Fruit fly (Drosophila melanogaster): ENCODE measurements around the gene CG42355.

CG42355 gene

dm6 chr3L:2038124-2038523 lies at the start of gene CG42355:
Gene CG42355, minus strand, starts transcription at chr3L:2038224.
- TF ChIP-seq CG11902 (GFP tag; optimal IDR thresholded peaks at IDR 0.05) (no peak), Blimp-1 (GFP tag; optimal IDR thresholded peaks at IDR 0.05) (no peak)

dm6 chr3L:2026691-2027090 lies 11.3 kb downstream of the CG42355 start, which contains the start of gene Grl62c:
Gene Grl62c, plus strand, starts transcription at chr3L:2026991.
- peak; percentile 32 for TF ChIP-seq svp (GFP tag)
- no peak for TF ChIP-seq CG8632 (GFP tag; optimal IDR thresholded peaks at IDR 0.05)
- TF ChIP-seq CG16779 (tag; optimal IDR thresholded peaks at IDR 0.05): no peak

DNA sequence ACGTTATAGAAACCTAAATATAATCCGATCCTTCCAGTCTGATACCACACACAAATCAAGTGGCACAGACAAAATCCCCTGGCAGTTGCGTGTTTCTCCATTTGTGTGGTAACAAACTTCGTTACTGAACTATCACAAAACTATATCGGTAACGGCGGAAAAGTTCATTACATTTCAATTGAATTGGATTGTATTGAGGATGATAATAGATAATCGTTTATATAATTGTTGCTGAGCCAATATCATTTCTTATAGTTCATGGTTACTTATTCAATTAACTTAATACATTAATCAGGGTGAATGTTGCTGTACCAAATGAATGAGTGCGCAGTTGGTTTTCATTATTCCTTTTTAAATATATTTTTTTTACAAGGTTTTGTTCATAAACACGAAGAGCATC lies 14.7 kb downstream of the CG42355 start, which contains the start of gene Grl62b:
Gene Grl62b (minus strand): TSS at position 101 of the 400 bp plus-strand sequence.
- TF ChIP-seq Sox14 (GFP tag; optimal IDR thresholded peaks at IDR 0.05) (no peak), Met (GFP tag; optimal IDR thresholded peaks at IDR 0.05) (no peak), svp (GFP tag) (peak; percentile 8)

dm6 chr3L:2021858-2022257 lies 16.2 kb downstream of the CG42355 start, which contains the start of gene Grl62a:
Gene Grl62a, minus strand, starts transcription at chr3L:2021958.
- TF ChIP-seq ss (GFP tag; optimal IDR thresholded peaks at IDR 0.05): no peak
- no peak for TF ChIP-seq CG9139 (GFP tag; optimal IDR thresholded peaks at IDR 0.05)
- no peak for TF ChIP-seq dsx (GFP tag; optimal IDR thresholded peaks at IDR 0.05; ENCODE audit: poor library complexity, severe bottlenecking)
- TF ChIP-seq Smox (GFP tag; optimal IDR thresholded peaks at IDR 0.05): no peak
- TF ChIP-seq net (GFP tag; optimal IDR thresholded peaks at IDR 0.05): no peak
- no peak for TF ChIP-seq Hr38 (GFP tag; optimal IDR thresholded peaks at IDR 0.05)
- no peak for TF ChIP-seq CG6163 (GFP tag; IDR thresholded peaks at IDR 0.05)
- TF ChIP-seq CG6808 (GFP tag; optimal IDR thresholded peaks at IDR 0.05): no peak

DNA sequence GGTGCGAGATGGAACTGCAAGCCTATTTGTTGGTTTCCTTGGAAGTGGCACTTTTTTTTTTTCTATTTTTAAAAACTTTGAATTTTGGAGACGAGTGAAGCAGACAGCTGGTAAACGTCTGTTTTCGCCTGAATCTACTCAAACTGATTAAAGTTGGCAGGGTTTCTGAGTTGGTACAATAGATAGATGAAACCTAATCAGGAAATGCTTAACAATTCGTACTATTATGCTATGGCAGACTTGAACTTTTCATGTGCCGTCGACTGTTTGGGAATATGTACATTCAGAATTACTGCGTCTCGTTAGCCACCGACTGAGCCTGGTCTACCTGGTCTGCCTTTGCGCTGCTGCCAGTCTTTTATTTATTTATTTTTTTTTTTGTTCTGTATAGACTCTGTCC lies 32.5 kb downstream of the CG42355 start, which contains the start of gene CG42841:
Gene CG42841 (minus strand): TSS at position 101 of the 400 bp plus-strand sequence.
- no peak for TF ChIP-seq acj6 (GFP tag; optimal IDR thresholded peaks at IDR 0.05)
- no peak for TF ChIP-seq Lpt (GFP tag; optimal IDR thresholded peaks at IDR 0.05)
- TF ChIP-seq net (GFP tag; optimal IDR thresholded peaks at IDR 0.05): no peak
- no peak for TF ChIP-seq CG8119 (GFP tag; IDR thresholded peaks at IDR 0.05)
- no peak for TF ChIP-seq Smox (GFP tag; optimal IDR thresholded peaks at IDR 0.05)

- TF ChIP-seq fkh (GFP tag; optimal IDR thresholded peaks at IDR 0.05): peak; percentile 57
- TF ChIP-seq pdm3 (GFP tag; optimal IDR thresholded peaks at IDR 0.05): no peak
These were observed 33.3 kb downstream of the CG42355 start for dm6 chr3L:2004732-2005131.

Measured in whole organism, prepupa.